Worm (Caenorhabditis elegans) whole organism, young adult: ENCODE data around the gene F35E8.7.
A peak's percentile ranks its signal among the peaks of the same experiment; 100 is the strongest.
"Not testable (repeated sequence)": the region's sequence is repeated elsewhere in the genome, so short reads cannot be mapped to it uniquely, and the experiment has no call there.

Experiments used
- B0035.1 ChIP-seq: sonication (generic microtip); optimal IDR thresholded peaks from 2 replicates; lab custom pipeline; 2016; ENCODE audit warnings: missing genetic modification characterization, mild to moderate bottlenecking, missing compliant biosample characterization, missing genotype, missing genetic modification reagents
- C06A6.2 ChIP-seq: fragments of 200-800 bp; sonication (Bioruptor generic); conservative IDR thresholded peaks from 2 replicates; pipeline ENCODE4 v1.3.6; 2022; ENCODE audit warnings: missing genetic modification characterization, missing compliant biosample characterization
- C17E4.6 ChIP-seq: fragments of 200-800 bp; sonication (Bioruptor generic); IDR thresholded peaks from 2 replicates; pipeline ENCODE4 v1.3.6; 2022; ENCODE audit warnings: missing genetic modification reagents, missing genetic modification characterization, missing compliant biosample characterization
- F10E7.11 ChIP-seq: sonication (generic microtip); optimal IDR thresholded peaks from 2 replicates; lab custom pipeline; 2017; ENCODE audit warnings: mild to moderate bottlenecking, missing genetic modification characterization, moderate library complexity, missing compliant biosample characterization
- F52B5.7 ChIP-seq: sonication (generic microtip); optimal IDR thresholded peaks from 2 replicates; lab custom pipeline; 2016; ENCODE audit warnings: mild to moderate bottlenecking, missing genetic modification characterization, missing compliant biosample characterization
- K12H6.12 ChIP-seq: fragments of 200-800 bp; sonication (Bioruptor generic); optimal IDR thresholded peaks from 2 replicates; lab custom pipeline; 2018; ENCODE audit warnings: mild to moderate bottlenecking, missing genetic modification characterization, missing compliant biosample characterization
- T07F8.4 ChIP-seq: sonication (generic microtip); optimal IDR thresholded peaks from 2 replicates; lab custom pipeline; 2016; ENCODE audit warnings: mild to moderate bottlenecking, missing genetic modification characterization, moderate library complexity, missing compliant biosample characterization
- Y67H2A.10 ChIP-seq: fragments of 200-800 bp; sonication (Bioruptor generic); conservative IDR thresholded peaks from 2 replicates; pipeline ENCODE4 v1.3.6; 2022; ENCODE audit warnings: missing genetic modification reagents, missing genetic modification characterization, missing compliant biosample characterization
- atf-7 ChIP-seq: sonication (generic microtip); optimal IDR thresholded peaks from 2 replicates; lab custom pipeline; 2017; ENCODE audit warnings: mild to moderate bottlenecking, missing genetic modification characterization, missing compliant biosample characterization
- attf-5 ChIP-seq: fragments of 200-800 bp; sonication (Bioruptor generic); optimal IDR thresholded peaks from 2 replicates; lab custom pipeline; 2018; ENCODE audit warnings: mild to moderate bottlenecking, missing genetic modification characterization, missing compliant biosample characterization
- cebp-1 ChIP-seq, 2 experiments: fragments of 200-800 bp in 1 of 2; sonication (Bioruptor generic) in 1 of 2; sonication (generic microtip) in 1 of 2; IDR thresholded peaks in 1 of 2; optimal IDR thresholded peaks in 1 of 2; 2 replicates each; pipeline versions ENCODE4 v1.3.6 to Lab custom; 2017 to 2022; ENCODE audit warnings: missing compliant biosample characterization in 2 of 2, missing genetic modification characterization in 2 of 2, mild to moderate bottlenecking in 1 of 2, missing genetic modification reagents in 1 of 2, moderate library complexity in 1 of 2
- cebp-2 ChIP-seq: fragments of 200-800 bp; sonication (Bioruptor generic); IDR thresholded peaks from 2 replicates; pipeline ENCODE4 v1.3.6; 2022; ENCODE audit warnings: missing genetic modification characterization, missing compliant biosample characterization
- ceh-40 ChIP-seq: fragments of 200-800 bp; sonication (Bioruptor generic); IDR thresholded peaks from 2 replicates; pipeline ENCODE4 v1.3.6; 2022; ENCODE audit warnings: missing genetic modification characterization, missing compliant biosample characterization
- chd-7 ChIP-seq: sonication (generic microtip); optimal IDR thresholded peaks from 2 replicates; lab custom pipeline; 2016; ENCODE audit warnings: mild to moderate bottlenecking, missing genetic modification characterization, moderate library complexity, missing compliant biosample characterization
- dox-1 ChIP-seq: fragments of 200-800 bp; sonication (Bioruptor generic); IDR thresholded peaks from 2 replicates; pipeline ENCODE4 v1.3.6; 2022; ENCODE audit warnings: missing genetic modification reagents, missing genetic modification characterization, missing compliant biosample characterization
- fkh-3 ChIP-seq: sonication (generic microtip); optimal IDR thresholded peaks from 2 replicates; lab custom pipeline; 2016; ENCODE audit warnings: mild to moderate bottlenecking, missing genetic modification characterization, missing compliant biosample characterization
- hlh-12 ChIP-seq: sonication (generic microtip); optimal IDR thresholded peaks from 2 replicates; lab custom pipeline; 2016; ENCODE audit warnings: missing genetic modification characterization, missing compliant biosample characterization
- hlh-26 ChIP-seq: fragments of 200-800 bp; sonication (Bioruptor generic); conservative IDR thresholded peaks from 2 replicates; pipeline ENCODE4 v1.3.6; 2022; ENCODE audit warnings: missing genetic modification reagents, missing genetic modification characterization, missing compliant biosample characterization
- hrde-1 ChIP-seq: sonication (generic microtip); optimal IDR thresholded peaks from 2 replicates; lab custom pipeline; 2016; ENCODE audit warnings: missing genetic modification characterization, mild to moderate bottlenecking, missing compliant biosample characterization, moderate library complexity, missing genotype, missing genetic modification reagents, borderline replicate concordance
- let-526 ChIP-seq: fragments of 200-800 bp; sonication (Bioruptor generic); IDR thresholded peaks from 2 replicates; pipeline ENCODE4 v1.3.6; 2022; ENCODE audit warnings: missing genetic modification reagents, missing genetic modification characterization, missing compliant biosample characterization
- lir-1 ChIP-seq: fragments of 200-800 bp; sonication (Bioruptor generic); conservative IDR thresholded peaks from 2 replicates; pipeline ENCODE4 v1.3.6; 2022; ENCODE audit warnings: missing genetic modification reagents, missing genetic modification characterization, missing compliant biosample characterization
- lsl-1 ChIP-seq: fragments of 200-800 bp; sonication (Bioruptor generic); optimal IDR thresholded peaks from 2 replicates; lab custom pipeline; 2018; ENCODE audit warnings: mild to moderate bottlenecking, missing genetic modification characterization, moderate library complexity, missing compliant biosample characterization
- madf-3 ChIP-seq: fragments of 200-800 bp; sonication (Bioruptor generic); IDR thresholded peaks from 2 replicates; pipeline ENCODE4 v1.3.6; 2022; ENCODE audit warnings: missing genetic modification reagents, missing genetic modification characterization, missing compliant biosample characterization
- nfya-2 ChIP-seq: fragments of 200-800 bp; sonication (Bioruptor generic); IDR thresholded peaks from 2 replicates; pipeline ENCODE4 v1.3.6; 2022; ENCODE audit warnings: missing genetic modification reagents, missing genetic modification characterization, missing compliant biosample characterization
- rpc-1 ChIP-seq, 2 experiments: fragments of 150-350 bp in 1 of 2; sonication (generic microtip) in 1 of 2; optimal IDR thresholded peaks; 2 replicates each; lab custom pipeline; 2014 to 2018; ENCODE audit warnings: missing biosample characterization in 1 of 2, missing genetic modification characterization in 1 of 2, missing genetic modification reagents in 1 of 2, missing genotype in 1 of 2
- snpc-1.1 ChIP-seq: sonication (generic microtip); optimal IDR thresholded peaks from 2 replicates; lab custom pipeline; 2017; ENCODE audit warnings: missing genetic modification characterization, mild to moderate bottlenecking, missing compliant biosample characterization, antibody characterized with exemption, moderate library complexity, missing genotype, missing genetic modification reagents; ENCODE audit not compliant: insufficient read depth
- xnd-1 ChIP-seq: sonication (generic microtip); optimal IDR thresholded peaks from 2 replicates; lab custom pipeline; 2016; ENCODE audit warnings: missing genotype, missing genetic modification reagents, missing genetic modification characterization, missing compliant biosample characterization
- zfh-2 ChIP-seq: fragments of 200-800 bp; sonication (Bioruptor generic); conservative IDR thresholded peaks from 2 replicates; pipeline ENCODE4 v1.3.6; 2022; ENCODE audit warnings: missing genetic modification reagents, missing genetic modification characterization, missing compliant biosample characterization
- ztf-18 ChIP-seq: sonication (generic microtip); optimal IDR thresholded peaks from 2 replicates; lab custom pipeline; 2016; ENCODE audit warnings: missing genotype, mild to moderate bottlenecking, missing genetic modification characterization, missing compliant biosample characterization
- ztf-26 ChIP-seq: sonication (generic microtip); optimal IDR thresholded peaks from 2 replicates; lab custom pipeline; 2017; ENCODE audit warnings: missing genetic modification characterization, missing compliant biosample characterization
- ztf-6 ChIP-seq: fragments of 200-800 bp; sonication (Bioruptor generic); IDR thresholded peaks from 2 replicates; pipeline ENCODE4 v1.3.6; 2022; ENCODE audit warnings: missing genetic modification reagents, missing genetic modification characterization, missing compliant biosample characterization

The F35E8.7 gene

ce11 chrV:15899696-15900095, 14.1 kb upstream of the F35E8.7 start, which contains the start of gene T06C12.14:
TSS of gene T06C12.14 (plus strand) at chrV:15899996.
- TF ChIP-seq hlh-26 (GFP tag; lab: Robert Waterston, UW) = no peak
- no peak for TF ChIP-seq K12H6.12 (tag; lab: Kevin White, UChicago)
- no peak for TF ChIP-seq nfya-2 (GFP tag; lab: Robert Waterston, UW)
- no peak for TF ChIP-seq atf-7 (tag; lab: Kevin White, UChicago)
- TF ChIP-seq attf-5 (GFP tag; lab: Kevin White, UChicago) = no peak
- no peak for TF ChIP-seq C06A6.2 (GFP tag; lab: Robert Waterston, UW)

ce11 chrV:15900564-15900963, 13.2 kb upstream of the F35E8.7 start:
- no peak for TF ChIP-seq rpc-1 (optimal IDR thresholded peaks at IDR 0.05; lab: Kevin White, UChicago)
- no peak for TF ChIP-seq rpc-1 (tag; optimal IDR thresholded peaks at IDR 0.05; lab: Kevin White, UChicago)
- no peak for TF ChIP-seq fkh-3 (tag; lab: Kevin White, UChicago)
- TF ChIP-seq C17E4.6 (GFP tag; lab: Robert Waterston, UW) = no peak
- TF ChIP-seq, all 124 proteins: peak for 0

- not testable (repeated sequence) for TF ChIP-seq F10E7.11 (tag; lab: Kevin White, UChicago); lsl-1 (GFP tag; lab: Kevin White, UChicago); zfh-2
Observed at ce11 chrV:15905530-15905929, 8.3 kb upstream of the F35E8.7 start, which contains the start of the genes F35E8.1 and F35E8.2. TSS of gene F35E8.1 (minus strand) at chrV:15905630. TSS of gene F35E8.2 (plus strand) at chrV:15905661.

- TF ChIP-seq ztf-26 (tag; lab: Kevin White, UChicago) = no peak
- TF ChIP-seq hlh-12 = no peak
- TF ChIP-seq B0035.1 (tag; lab: Kevin White, UChicago) = no peak
- no peak for TF ChIP-seq hrde-1 (tag; lab: Kevin White, UChicago)
- TF ChIP-seq ztf-18 (tag; lab: Kevin White, UChicago) = no peak
- no peak for TF ChIP-seq ztf-6 (GFP tag; lab: Robert Waterston, UW)
- no peak for TF ChIP-seq let-526 (GFP tag; lab: Robert Waterston, UW)
- no peak for TF ChIP-seq cebp-1 (GFP tag; IDR thresholded peaks at IDR 0.05; lab: Robert Waterston, UW)
- TF ChIP-seq cebp-1 (tag; optimal IDR thresholded peaks at IDR 0.05; lab: Kevin White, UChicago) = no peak
- TF ChIP-seq dox-1 (GFP tag; lab: Robert Waterston, UW) = no peak
Observed at ce11 chrV:15911848-15912247, 2.0 kb upstream of the F35E8.7 start, which contains the start of gene F35E8.6. TSS of gene F35E8.6 (plus strand) at chrV:15912148.

- TF ChIP-seq Y67H2A.10 (GFP tag; lab: Robert Waterston, UW) = no peak
- TF ChIP-seq F52B5.7 (tag; lab: Kevin White, UChicago) = peak; percentile 17
- TF ChIP-seq zfh-2 = peak; percentile 73
Observed at ce11 chrV:15912677-15913076, 1.1 kb upstream of the F35E8.7 start.

- TF ChIP-seq ceh-40 (GFP tag; lab: Robert Waterston, UW) (no peak), snpc-1.1 (tag; lab: Kevin White, UChicago) (no peak), zfh-2 (peak; percentile 59), cebp-2 (GFP tag; lab: Robert Waterston, UW) (0 out of 2 replicates have a peak, but pooled peaks have one; percentile 67)
- TF ChIP-seq, all 124 proteins: peak for 2
Observed at ce11 chrV:15914774-15915173, 960 bp downstream of the F35E8.7 start.

- no peak for TF ChIP-seq chd-7 (tag; lab: Kevin White, UChicago)
- no peak for TF ChIP-seq xnd-1 (tag; lab: Kevin White, UChicago)
- TF ChIP-seq lir-1 (GFP tag; lab: Robert Waterston, UW) = no peak
- no peak for TF ChIP-seq T07F8.4
- TF ChIP-seq madf-3 (GFP tag; lab: Robert Waterston, UW) = no peak
- TF ChIP-seq, all 124 proteins: peak for 0
Observed at ce11 chrV:15915307-15915706, 1.5 kb downstream of the F35E8.7 start.
